Worm (Caenorhabditis elegans) whole organism, early embryonic: ENCODE measurements around the gene hacl-1.

ENCODE experiments used
- ama-1 ChIP-seq: fragments of 150-350 bp; optimal IDR thresholded peaks from 2 replicates; lab custom pipeline; 2014
- ceh-13 ChIP-seq: fragments of 200-800 bp; sonication (Bioruptor generic); optimal IDR thresholded peaks from 2 replicates; lab custom pipeline; 2018; ENCODE audit warnings: mild to moderate bottlenecking, missing genetic modification characterization, missing compliant biosample characterization
- ceh-36 ChIP-seq: sonication (generic microtip); optimal IDR thresholded peaks from 2 replicates; lab custom pipeline; 2016; ENCODE audit warnings: missing genetic modification characterization, inconsistent platforms, missing compliant biosample characterization
- ets-7 ChIP-seq: sonication (generic microtip); optimal IDR thresholded peaks from 2 replicates; lab custom pipeline; 2016; ENCODE audit warnings: missing genotype, missing genetic modification characterization, missing compliant biosample characterization
- flt-1 ChIP-seq: fragments of 200-800 bp; sonication (Bioruptor generic); IDR thresholded peaks from 2 replicates; pipeline ENCODE4 v1.3.6; 2022; ENCODE audit warnings: missing genetic modification characterization, missing compliant biosample characterization
- hmbx-1 ChIP-seq: sonication (generic microtip); optimal IDR thresholded peaks from 2 replicates; lab custom pipeline; 2016; ENCODE audit warnings: mild to moderate bottlenecking, missing genetic modification characterization, missing compliant biosample characterization
- hmg-4 ChIP-seq: fragments of 200-800 bp; sonication (Bioruptor generic); optimal IDR thresholded peaks from 2 replicates; lab custom pipeline; 2018; ENCODE audit warnings: mild to moderate bottlenecking, missing genetic modification characterization, missing compliant biosample characterization
- hnd-1 ChIP-seq: sonication (generic microtip); optimal IDR thresholded peaks from 2 replicates; lab custom pipeline; 2016; ENCODE audit warnings: missing genetic modification characterization, missing compliant biosample characterization
- sea-1 ChIP-seq: fragments of 200-800 bp; sonication (Bioruptor generic); conservative IDR thresholded peaks from 2 replicates; pipeline ENCODE4 v1.3.6; 2022; ENCODE audit warnings: missing genetic modification characterization, missing compliant biosample characterization
- tbx-11 ChIP-seq: fragments of 200-800 bp; sonication (Bioruptor generic); IDR thresholded peaks from 2 replicates; pipeline ENCODE4 v1.3.6; 2022; ENCODE audit warnings: missing genetic modification characterization, missing compliant biosample characterization

- TF ChIP-seq ceh-13 (GFP tag; lab: Kevin White, UChicago) (no peak), ama-1 (lab: Kevin White, UChicago) (no peak), ets-7 (no peak), hmbx-1 (tag; lab: Kevin White, UChicago) (no peak), flt-1 (GFP tag; lab: Robert Waterston, UW) (no peak), hnd-1 (tag; lab: Kevin White, UChicago) (no peak), ceh-36 (no peak), tbx-11 (GFP tag; lab: Robert Waterston, UW) (no peak), hmg-4 (GFP tag; lab: Kevin White, UChicago) (no peak), sea-1 (GFP tag; lab: Robert Waterston, UW) (no peak)
Observed at ce11 chrII:11467541-11467940, 25.2 kb downstream of the hacl-1 start, which contains the start of gene klp-17.
